Worm (Caenorhabditis elegans): ENCODE data around the gene C49A9.2.
"Not testable (repeated sequence)": the region's sequence is repeated elsewhere in the genome, so short reads cannot be mapped to it uniquely, and the experiment has no call there.

C49A9.2 gene

DNA sequence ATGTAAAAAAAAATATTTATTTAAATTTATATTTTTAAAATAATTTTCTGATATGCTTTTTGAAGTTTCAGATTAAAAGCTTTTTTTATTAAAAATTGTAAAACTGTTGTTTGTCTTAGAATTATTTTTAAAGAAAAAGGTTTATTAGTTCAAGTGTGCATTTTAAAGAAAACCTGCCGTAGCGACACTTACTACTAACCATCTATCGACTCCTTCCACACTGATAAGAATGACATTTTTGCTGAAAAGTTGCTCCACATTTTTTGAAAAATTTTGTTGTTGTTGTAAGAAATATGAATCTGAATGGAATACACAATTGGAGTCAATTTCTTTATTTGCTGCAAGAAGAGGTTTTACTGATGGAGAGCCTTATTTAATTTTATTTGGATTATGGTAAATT lies 2.7 kb downstream of the C49A9.2 start, which contains the start of gene C49A9.1:
TSS of gene C49A9.1 (plus strand) at position 217 of the 400 bp plus-strand sequence.
- TF ChIP-seq dao-5 (tag; optimal IDR thresholded peaks at IDR 0.05): no peak
- no peak for TF ChIP-seq W03F9.2 (tag; optimal IDR thresholded peaks at IDR 0.05)
- no peak for TF ChIP-seq him-1 (tag; optimal IDR thresholded peaks at IDR 0.05)

DNA sequence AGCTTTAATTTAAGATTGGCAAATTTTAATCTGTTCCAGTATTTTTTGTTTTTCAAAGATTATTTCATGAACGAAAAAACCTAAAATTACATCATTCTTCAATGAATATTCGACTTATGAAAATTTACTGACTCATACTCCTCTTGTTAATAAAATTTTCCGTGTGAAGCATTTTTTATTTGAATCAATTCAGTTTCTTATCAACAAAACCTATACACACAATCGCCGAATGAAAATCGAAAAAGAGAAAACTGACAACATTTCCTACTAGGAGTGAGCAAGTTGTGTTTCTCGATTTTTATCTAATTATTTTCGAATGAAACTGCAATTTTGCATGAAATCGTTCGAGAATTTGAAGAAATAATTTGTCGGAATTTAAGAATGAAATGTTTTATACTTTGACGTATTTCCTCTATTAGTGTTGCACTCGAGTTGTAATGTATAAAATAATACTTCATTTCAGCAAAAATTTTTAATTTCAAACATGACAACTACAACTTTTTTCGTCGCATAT lies 5.4 kb downstream of the C49A9.2 start, which contains the start of gene F58F9.4:
TSS of gene F58F9.4 (plus strand) at position 464 of the 514 bp plus-strand sequence.
- no peak for TF ChIP-seq him-1 (tag; optimal IDR thresholded peaks at IDR 0.05)
- no peak for TF ChIP-seq dao-5 (tag; optimal IDR thresholded peaks at IDR 0.05)
- no peak for TF ChIP-seq W03F9.2 (tag; optimal IDR thresholded peaks at IDR 0.05)

DNA sequence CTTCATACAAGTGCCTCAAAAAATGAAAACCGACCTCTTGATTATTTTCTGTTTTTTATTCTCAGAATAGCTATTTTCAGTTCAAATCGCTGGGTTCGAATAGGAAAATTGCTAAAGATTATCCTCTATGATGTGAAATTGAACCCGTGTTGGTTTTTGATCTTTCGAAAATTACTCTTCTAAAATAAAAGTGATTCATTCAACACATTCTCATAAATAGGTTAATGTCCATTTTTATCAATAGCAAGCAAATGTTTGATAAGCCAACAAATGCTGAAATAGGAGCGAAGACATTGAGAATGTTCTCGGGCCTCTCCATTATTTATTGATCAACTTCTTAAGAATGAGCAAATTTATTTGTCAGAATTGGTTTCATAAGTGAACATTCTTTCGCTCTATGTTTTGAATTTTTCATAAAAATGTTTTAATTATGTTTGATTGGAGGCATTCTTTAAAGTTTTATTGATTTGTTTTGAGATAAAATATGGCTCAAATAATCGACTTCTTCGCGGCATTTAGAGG lies 7.6 kb downstream of the C49A9.2 start, which contains the start of gene F58F9.3:
TSS of gene F58F9.3 (plus strand) at position 472 of the 522 bp plus-strand sequence.
- no peak for TF ChIP-seq dao-5 (tag; optimal IDR thresholded peaks at IDR 0.05)
- no peak for TF ChIP-seq W03F9.2 (tag; optimal IDR thresholded peaks at IDR 0.05)
- no peak for TF ChIP-seq him-1 (tag; optimal IDR thresholded peaks at IDR 0.05)

DNA sequence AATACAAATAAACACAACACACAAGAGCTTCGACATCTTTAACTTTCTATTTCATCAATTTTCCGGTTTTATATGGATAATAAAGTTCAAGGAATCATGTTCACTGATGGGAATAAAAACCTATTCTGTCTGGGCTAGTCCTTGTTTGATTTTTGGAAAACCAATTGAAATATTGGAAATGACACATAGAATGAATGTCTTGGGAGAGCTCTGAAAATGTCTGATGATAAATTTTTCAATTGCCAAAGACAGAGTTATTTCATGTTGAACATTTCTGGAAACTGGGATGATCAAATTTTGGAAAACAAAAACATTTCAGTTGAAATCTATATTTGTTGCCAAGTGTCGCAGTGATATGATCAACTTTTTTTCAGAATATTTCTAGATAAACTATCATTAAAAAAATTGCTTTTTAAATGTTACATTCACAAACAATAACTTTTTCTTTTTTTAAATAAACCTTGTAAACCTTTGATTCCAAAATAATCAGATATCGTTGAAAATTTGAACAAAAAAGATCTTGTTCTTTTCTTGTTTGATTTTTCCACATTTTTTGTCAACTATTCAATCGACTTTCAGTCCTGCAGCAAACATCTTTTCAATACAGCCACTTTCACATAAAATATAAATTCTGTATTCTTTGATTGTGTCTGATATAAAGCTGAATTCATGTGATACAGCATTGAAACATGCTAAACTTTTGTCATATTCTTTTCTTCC lies 12.4 kb downstream of the C49A9.2 start, which contains the start of the genes F58F9.6 and F58F9.8:
TSS of gene F58F9.6 (minus strand) at position 101 of the 720 bp plus-strand sequence.
TSS of gene F58F9.8 (plus strand) at position 670 of the 720 bp plus-strand sequence.
- TF ChIP-seq W03F9.2 (tag; optimal IDR thresholded peaks at IDR 0.05) (no peak), dao-5 (tag; optimal IDR thresholded peaks at IDR 0.05) (no peak), him-1 (tag; optimal IDR thresholded peaks at IDR 0.05) (no peak)

DNA sequence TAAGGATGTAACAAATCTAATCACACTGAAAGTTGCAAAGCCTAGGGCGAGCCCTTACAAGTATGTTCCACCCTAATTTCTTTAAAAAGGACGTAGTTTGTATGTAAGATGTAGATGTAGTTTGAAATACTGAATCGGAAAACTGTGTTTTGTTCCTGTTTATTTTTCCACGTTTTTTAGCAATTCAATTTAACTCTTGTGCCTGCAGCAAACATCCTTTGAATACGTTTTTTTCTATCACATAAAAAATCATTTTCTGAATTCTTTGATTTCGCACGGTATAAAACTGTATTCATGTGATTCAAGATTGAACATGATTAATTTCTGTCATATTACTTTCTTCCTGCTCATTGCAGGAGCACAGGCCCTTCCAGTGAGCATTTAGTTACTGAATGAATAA lies 14.8 kb downstream of the C49A9.2 start, which contains the start of gene F58F9.9:
TSS of gene F58F9.9 (plus strand) at position 301 of the 400 bp plus-strand sequence.
- TF ChIP-seq dao-5 (tag; optimal IDR thresholded peaks at IDR 0.05): no peak
- no peak for TF ChIP-seq W03F9.2 (tag; optimal IDR thresholded peaks at IDR 0.05)
- TF ChIP-seq him-1 (tag; optimal IDR thresholded peaks at IDR 0.05): no peak

DNA sequence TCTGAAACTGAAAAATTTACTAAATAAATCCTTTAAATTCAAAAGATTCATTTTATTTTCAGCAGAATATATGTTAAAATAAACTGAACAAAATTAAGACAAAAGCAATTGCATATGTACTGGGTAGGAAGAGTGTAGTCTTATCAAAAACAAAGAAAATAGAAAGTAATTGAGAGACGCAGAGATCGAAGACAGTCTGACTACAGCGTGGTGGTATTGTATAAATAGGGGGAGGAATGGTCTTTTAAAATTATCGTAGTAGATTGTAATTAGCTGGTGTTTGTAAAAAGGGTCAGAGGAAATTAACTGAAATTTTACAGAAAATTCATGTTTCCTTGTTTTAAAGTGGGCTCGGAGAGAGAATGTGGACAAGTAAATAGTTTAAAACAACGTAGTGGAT lies 23.2 kb downstream of the C49A9.2 start, which contains the start of gene acox-3:
TSS of gene acox-3 (minus strand) at position 7 of the 400 bp plus-strand sequence.
- TF ChIP-seq dao-5 (tag; optimal IDR thresholded peaks at IDR 0.05): no peak
- TF ChIP-seq him-1 (tag; optimal IDR thresholded peaks at IDR 0.05): no peak

DNA sequence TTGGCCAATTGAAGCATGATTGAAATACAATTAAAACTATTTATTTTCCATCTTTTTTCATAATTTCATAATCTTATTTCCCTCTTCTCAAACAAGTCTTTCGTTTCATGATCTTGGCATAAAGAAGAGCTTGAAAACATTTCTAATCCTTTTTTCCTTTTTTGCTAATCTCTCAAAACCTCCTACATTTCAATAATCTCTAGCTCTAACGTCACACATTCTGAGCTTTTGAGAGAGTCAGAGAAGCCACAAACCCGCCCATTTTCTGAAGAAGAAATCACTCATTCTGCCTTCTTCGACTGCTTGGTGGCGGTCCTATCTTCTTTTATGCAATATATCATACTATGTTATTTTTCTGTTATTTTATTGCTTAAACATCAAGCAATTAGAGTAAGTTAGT lies 24.3 kb downstream of the C49A9.2 start, which contains the start of gene F58F9.1:
TSS of gene F58F9.1 (plus strand) at position 251 of the 400 bp plus-strand sequence.
- no peak for TF ChIP-seq W03F9.2 (tag; optimal IDR thresholded peaks at IDR 0.05)
- TF ChIP-seq dao-5 (tag; optimal IDR thresholded peaks at IDR 0.05): no peak
- TF ChIP-seq him-1 (tag; optimal IDR thresholded peaks at IDR 0.05): no peak

DNA sequence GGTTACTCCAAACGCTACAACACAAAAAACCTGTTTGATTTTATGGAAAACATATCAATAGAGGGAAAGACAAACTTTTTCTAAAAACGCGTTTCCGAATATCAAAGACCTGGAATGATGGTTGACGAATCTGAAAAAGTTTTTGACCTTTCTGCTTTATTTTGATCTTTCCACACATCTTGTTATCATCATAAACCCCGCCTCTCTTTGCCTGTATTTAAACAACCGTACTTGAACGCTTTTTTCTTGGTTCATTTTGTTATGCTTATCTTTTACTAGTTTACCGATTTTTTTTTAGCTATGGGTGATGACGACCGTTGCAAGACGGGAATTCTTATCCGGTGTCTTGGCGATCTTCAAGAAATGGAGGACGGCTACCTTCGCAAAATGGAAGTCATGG lies 27.8 kb downstream of the C49A9.2 start, which contains the start of gene T13A10.2:
TSS of gene T13A10.2 (plus strand) at position 301 of the 400 bp plus-strand sequence.
- not testable (repeated sequence) for TF ChIP-seq W03F9.2, him-1, dao-5 (tag; optimal IDR thresholded peaks at IDR 0.05)

DNA sequence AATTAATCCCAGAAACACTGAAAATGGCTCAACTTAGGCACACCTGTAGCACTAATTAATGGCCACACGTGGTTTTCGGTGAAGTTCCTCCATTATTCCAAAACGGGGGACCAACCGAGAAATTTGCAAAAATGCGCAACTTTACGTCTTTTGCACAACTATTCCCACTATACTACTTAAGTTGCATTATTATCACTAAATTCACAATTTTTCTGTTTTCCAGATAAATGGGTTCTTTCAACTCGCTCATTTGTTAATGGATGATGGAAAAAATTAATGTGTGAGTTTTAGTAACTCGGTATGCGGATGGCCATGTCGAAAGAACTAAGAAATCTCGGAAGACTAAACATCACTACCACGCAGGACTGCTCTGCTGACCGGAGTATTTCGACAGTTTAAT lies 29.4 kb downstream of the C49A9.2 start, which contains the start of gene T13A10.64:
TSS of gene T13A10.64 (plus strand) at position 301 of the 400 bp plus-strand sequence.
- no peak for TF ChIP-seq dao-5 (tag; optimal IDR thresholded peaks at IDR 0.05)
- TF ChIP-seq W03F9.2 (tag; optimal IDR thresholded peaks at IDR 0.05): no peak
- no peak for TF ChIP-seq him-1 (tag; optimal IDR thresholded peaks at IDR 0.05)

DNA sequence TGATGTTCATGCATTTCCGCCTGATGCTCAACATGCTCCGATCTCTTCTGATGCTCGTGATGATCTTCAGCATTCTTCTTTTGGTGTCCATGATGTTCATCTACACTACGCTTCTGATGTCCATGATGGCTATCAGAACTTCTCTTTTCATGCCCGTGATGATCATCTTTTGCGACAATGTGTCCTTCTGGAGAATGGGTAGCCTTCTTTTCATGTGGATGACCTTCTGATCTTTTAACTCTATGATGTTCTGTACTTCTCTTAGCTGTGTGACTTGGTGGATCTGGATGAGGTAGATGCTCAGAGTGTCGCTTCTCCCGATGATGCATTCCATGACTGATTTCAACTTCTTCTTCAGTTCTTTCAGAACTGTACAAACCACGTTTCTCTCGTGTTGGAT lies 33.7 kb downstream of the C49A9.2 start:
- no peak for TF ChIP-seq dao-5 (tag; optimal IDR thresholded peaks at IDR 0.05)
- no peak for TF ChIP-seq him-1 (tag; optimal IDR thresholded peaks at IDR 0.05)
- no peak for TF ChIP-seq W03F9.2 (tag; optimal IDR thresholded peaks at IDR 0.05)

DNA sequence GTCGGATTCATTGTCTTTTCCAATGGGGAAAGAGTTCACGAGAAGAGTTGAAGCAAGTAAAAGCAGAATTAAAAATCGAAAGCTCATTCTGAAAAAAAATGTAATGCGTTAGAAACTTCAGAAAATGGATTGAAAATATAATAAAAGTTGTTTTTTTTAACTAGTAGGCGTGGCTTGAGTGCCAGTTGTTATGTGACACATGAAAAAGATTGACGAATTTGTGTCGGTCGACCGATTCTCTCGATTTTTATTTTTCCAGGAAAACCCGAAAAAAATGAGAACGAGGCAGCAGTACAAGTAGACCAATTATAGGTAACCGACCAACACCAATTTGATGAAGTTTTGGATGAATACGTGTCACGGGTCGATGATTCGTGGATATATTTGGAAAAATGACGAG lies 34.5 kb downstream of the C49A9.2 start, which contains the start of gene nlp-16:
TSS of gene nlp-16 (minus strand) at position 101 of the 400 bp plus-strand sequence.
- TF ChIP-seq dao-5 (tag; optimal IDR thresholded peaks at IDR 0.05): no peak
- no peak for TF ChIP-seq W03F9.2 (tag; optimal IDR thresholded peaks at IDR 0.05)
- TF ChIP-seq him-1 (tag; optimal IDR thresholded peaks at IDR 0.05): no peak

DNA sequence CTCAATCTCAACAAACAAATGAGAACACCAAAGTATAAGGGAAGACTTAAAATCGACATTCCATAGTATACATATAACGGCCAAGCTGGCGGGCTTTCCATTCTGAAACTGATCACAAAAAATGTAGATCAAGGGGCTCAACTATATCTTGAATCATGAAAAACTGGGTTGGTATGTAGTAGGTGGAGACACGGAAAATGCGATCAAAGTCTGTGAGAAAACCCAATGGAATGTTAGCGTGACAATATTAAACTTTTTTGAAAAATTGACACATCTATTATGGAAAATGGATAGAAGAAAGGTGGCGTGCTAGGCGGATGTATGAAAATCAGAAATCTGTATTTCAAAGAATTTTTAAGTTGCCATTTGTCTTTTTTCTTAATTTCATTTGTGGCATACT lies 38.0 kb downstream of the C49A9.2 start, which contains the start of gene srv-28:
TSS of gene srv-28 (minus strand) at position 101 of the 400 bp plus-strand sequence.
- no peak for TF ChIP-seq W03F9.2 (tag; optimal IDR thresholded peaks at IDR 0.05)
- TF ChIP-seq him-1 (tag; optimal IDR thresholded peaks at IDR 0.05): no peak
- no peak for TF ChIP-seq dao-5 (tag; optimal IDR thresholded peaks at IDR 0.05)

DNA sequence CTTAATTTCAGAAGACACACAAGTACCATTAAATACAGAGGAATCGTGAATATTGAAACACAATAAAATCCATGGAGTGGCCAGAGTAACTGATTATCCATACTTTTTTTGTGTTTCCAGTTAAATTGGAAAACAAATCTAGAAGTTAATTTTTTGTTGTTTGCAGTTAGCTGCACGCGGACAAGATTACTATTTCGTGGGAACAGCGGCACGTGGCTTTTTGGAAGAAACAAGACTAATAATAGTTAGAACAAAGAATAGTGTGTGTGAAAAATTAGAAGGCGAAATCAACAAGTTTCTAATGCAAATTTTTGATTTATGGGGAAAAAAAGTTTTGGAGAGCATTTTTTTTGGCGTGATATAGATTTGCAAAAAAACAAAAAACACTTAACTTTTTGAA lies 41.3 kb downstream of the C49A9.2 start, which contains the start of gene srv-29:
TSS of gene srv-29 (minus strand) at position 101 of the 400 bp plus-strand sequence.
- TF ChIP-seq him-1 (tag; optimal IDR thresholded peaks at IDR 0.05): no peak
- TF ChIP-seq dao-5 (tag; optimal IDR thresholded peaks at IDR 0.05): no peak
- no peak for TF ChIP-seq W03F9.2 (tag; optimal IDR thresholded peaks at IDR 0.05)
